Worm (Caenorhabditis elegans): ENCODE measurements around the gene faxc-1.
A peak's percentile ranks its signal among the peaks of the same experiment; 100 is the strongest.

Gene faxc-1

ce11 chrII:12264847-12265246 is 855 bp downstream of the faxc-1 start:
- no peak for TF ChIP-seq ztf-4 (tag; optimal IDR thresholded peaks at IDR 0.05)
- no peak for TF ChIP-seq lin-35 (GFP tag; optimal IDR thresholded peaks at IDR 0.05)
- no peak for TF ChIP-seq snpc-4 (tag; optimal IDR thresholded peaks at IDR 0.05)
- TF ChIP-seq nhr-12 (tag; optimal IDR thresholded peaks at IDR 0.05), result no peak
- TF ChIP-seq C04F5.9 (tag; optimal IDR thresholded peaks at IDR 0.05), result no peak
- no peak for TF ChIP-seq blmp-1 (tag; optimal IDR thresholded peaks at IDR 0.05)
- no peak for TF ChIP-seq fos-1 (tag; optimal IDR thresholded peaks at IDR 0.05)
- no peak for TF ChIP-seq egl-27 (tag; optimal IDR thresholded peaks at IDR 0.05)
- no peak for TF ChIP-seq jun-1 (tag; optimal IDR thresholded peaks at IDR 0.05)
- no peak for TF ChIP-seq fkh-4 (tag; optimal IDR thresholded peaks at IDR 0.05; ENCODE audit: borderline replicate concordance)
- TF ChIP-seq nhr-20 (tag; optimal IDR thresholded peaks at IDR 0.05), result no peak
- TF ChIP-seq nhr-19 (GFP tag; conservative IDR thresholded peaks at IDR 0.05), result no peak
- TF ChIP-seq nhr-76 (tag; optimal IDR thresholded peaks at IDR 0.05), result no peak
- TF ChIP-seq pqm-1 (tag; optimal IDR thresholded peaks at IDR 0.05), result no peak
- no peak for TF ChIP-seq tbx-2 (tag; optimal IDR thresholded peaks at IDR 0.05)
- no peak for TF ChIP-seq vab-15 (tag; optimal IDR thresholded peaks at IDR 0.05)
- no peak for TF ChIP-seq mep-1 (tag; optimal IDR thresholded peaks at IDR 0.05)
- TF ChIP-seq lin-15B (tag; optimal IDR thresholded peaks at IDR 0.05), result no peak

ce11 chrII:12266145-12266544 is 2.2 kb downstream of the faxc-1 start, which contains the start of gene tric-1B.1:
Gene tric-1B.1 (minus strand): TSS chrII:12266245.
- TF ChIP-seq lir-3 (tag; optimal IDR thresholded peaks at IDR 0.05; ENCODE audit: poor library complexity) (no peak), efl-1 (optimal IDR thresholded peaks at IDR 0.05) (no peak), efl-1 (GFP tag; optimal IDR thresholded peaks at IDR 0.05 in 1 of 2) (peak in 1 of 2 experiments; percentile 8)

ce11 chrII:12266797-12267196 is 2.8 kb downstream of the faxc-1 start:
- no peak for TF ChIP-seq lin-13 (GFP tag; optimal IDR thresholded peaks at IDR 0.05)
- TF ChIP-seq nhr-237 (tag; optimal IDR thresholded peaks at IDR 0.05), result no peak
- no peak for TF ChIP-seq zip-4 (GFP tag; optimal IDR thresholded peaks at IDR 0.05)
- TF ChIP-seq elt-2 (tag; optimal IDR thresholded peaks at IDR 0.05), result peak; percentile 9

ce11 chrII:12268857-12269256 is 4.9 kb downstream of the faxc-1 start:
- TF ChIP-seq nhr-11 (tag; optimal IDR thresholded peaks at IDR 0.05) (peak; percentile 46), tlp-1 (tag; optimal IDR thresholded peaks at IDR 0.05) (no peak), sup-37 (GFP tag; optimal IDR thresholded peaks at IDR 0.05) (no peak), blmp-1 (tag; optimal IDR thresholded peaks at IDR 0.05) (no peak), pag-3 (tag; optimal IDR thresholded peaks at IDR 0.05; ENCODE audit: borderline replicate concordance, insufficient read depth) (peak; percentile 30), lin-35 (GFP tag; optimal IDR thresholded peaks at IDR 0.05) (peak in 1 of 2 experiments; percentile 7), ets-5 (GFP tag; IDR thresholded peaks at IDR 0.05) (no peak), ceh-82 (tag; optimal IDR thresholded peaks at IDR 0.05) (no peak), ztf-11 (tag; optimal IDR thresholded peaks at IDR 0.05) (no peak), pqm-1 (tag; optimal IDR thresholded peaks at IDR 0.05) (no peak), nhr-71 (tag; optimal IDR thresholded peaks at IDR 0.05) (no peak), unc-98 (GFP tag; IDR thresholded peaks at IDR 0.05) (peak; percentile 50; the same call in 1 of the 2 replicates), lsy-2 (tag; optimal IDR thresholded peaks at IDR 0.05) (peak; percentile 31 to 43), lin-13 (GFP tag; optimal IDR thresholded peaks at IDR 0.05) (no peak), fos-1 (tag; optimal IDR thresholded peaks at IDR 0.05) (no peak), C34B4.2 (tag; optimal IDR thresholded peaks at IDR 0.05) (no peak), zip-4 (GFP tag; optimal IDR thresholded peaks at IDR 0.05) (no peak), efl-1 (optimal IDR thresholded peaks at IDR 0.05) (peak; percentile 52 to 57), efl-1 (GFP tag; optimal IDR thresholded peaks at IDR 0.05 in 1 of 2) (peak in 1 of 2 experiments; percentile 79), lin-39 (tag; optimal IDR thresholded peaks at IDR 0.05) (peak; percentile 25), dpl-1 (GFP tag; optimal IDR thresholded peaks at IDR 0.05) (peak in 1 of 3 experiments; percentile 11), egl-13 (tag; optimal IDR thresholded peaks at IDR 0.05) (no peak), nhr-19 (GFP tag; conservative IDR thresholded peaks at IDR 0.05) (peak; percentile 74), rnt-1 (tag; optimal IDR thresholded peaks at IDR 0.05) (no peak), nhr-90 (tag; optimal IDR thresholded peaks at IDR 0.05; ENCODE audit: poor library complexity) (no peak), snu-23 (GFP tag; optimal IDR thresholded peaks at IDR 0.05) (no peak), mab-9 (GFP tag; IDR thresholded peaks at IDR 0.05) (no peak)

All from whole organism, L1 larva.